Worm (Caenorhabditis elegans) whole organism, early embryonic: ENCODE measurements around the gene gpn-1.

Experiments used
- B0310.2 ChIP-seq: sonication (generic microtip); optimal IDR thresholded peaks from 2 replicates; lab custom pipeline; 2016; ENCODE audit warnings: mild to moderate bottlenecking, missing genetic modification characterization, missing compliant biosample characterization
- F13C5.2 ChIP-seq: sonication (generic microtip); optimal IDR thresholded peaks from 2 replicates; lab custom pipeline; 2017; ENCODE audit warnings: mild to moderate bottlenecking, missing genetic modification characterization, inconsistent platforms, missing compliant biosample characterization
- aly-1 ChIP-seq: sonication (generic microtip); optimal IDR thresholded peaks from 2 replicates; lab custom pipeline; 2016; ENCODE audit warnings: missing genetic modification characterization, missing compliant biosample characterization
- ama-1 ChIP-seq: fragments of 150-350 bp; optimal IDR thresholded peaks from 2 replicates; lab custom pipeline; 2014
- tbx-11 ChIP-seq: fragments of 200-800 bp; sonication (Bioruptor generic); IDR thresholded peaks from 2 replicates; pipeline ENCODE4 v1.3.6; 2022; ENCODE audit warnings: missing genetic modification characterization, missing compliant biosample characterization

DNA sequence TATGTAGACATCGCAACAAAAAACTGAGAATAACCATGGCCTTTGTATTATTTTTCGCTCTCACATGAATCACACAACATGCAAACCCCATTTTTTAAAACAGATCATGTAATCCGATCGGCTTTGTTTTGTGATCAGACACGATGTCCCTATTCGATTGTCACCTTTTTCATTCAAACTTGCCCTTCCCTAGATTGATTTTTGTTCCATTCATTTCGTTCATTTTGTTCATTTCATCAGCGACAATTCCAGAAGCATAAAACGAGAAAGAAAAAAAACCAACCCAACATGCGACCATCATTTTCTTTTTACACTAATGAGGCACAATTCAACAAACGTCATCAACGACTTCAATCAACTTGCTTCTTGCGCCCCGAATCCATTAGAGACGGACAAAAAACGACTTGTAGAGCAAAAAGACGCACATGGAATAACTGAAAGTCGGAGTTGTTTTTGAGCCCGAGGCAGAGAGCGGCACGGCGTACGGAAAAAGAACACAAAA lies 30.5 kb upstream of the gpn-1 start, which contains the start of gene F59D12.3:
- TF ChIP-seq F13C5.2 (tag; lab: Kevin White, UChicago) (no peak), ama-1 (lab: Kevin White, UChicago) (no peak), aly-1 (tag; lab: Kevin White, UChicago) (no peak), B0310.2 (tag; lab: Kevin White, UChicago) (no peak), tbx-11 (GFP tag; lab: Robert Waterston, UW) (no peak)
